Fruit fly (Drosophila melanogaster) whole organism, embryonic: Measurements from ENCODE around the gene TTLL4B.

Source experiments
- Ada2b ChIP-seq: fragments of 200-800 bp; sonication (Bioruptor generic); IDR thresholded peaks from 2 replicates; pipeline ENCODE4 v1.3.6; 2022; ENCODE audit warnings: missing biosample characterization, missing genetic modification characterization
- Blimp-1 ChIP-seq: fragments of 200-800 bp; sonication (Bioruptor generic); optimal IDR thresholded peaks from 3 replicates; lab custom pipeline; 2018; ENCODE audit warnings: missing biosample characterization, missing genetic modification characterization, mild to moderate bottlenecking, moderate library complexity, missing genetic modification reagents
- CG10267 ChIP-seq: fragments of 200-800 bp; sonication (Bioruptor generic); optimal IDR thresholded peaks from 2 replicates; lab custom pipeline; 2018; ENCODE audit warnings: missing biosample characterization, mild to moderate bottlenecking, missing genetic modification characterization, moderate library complexity
- CG11085 ChIP-seq: fragments of 200-800 bp; sonication (Bioruptor generic); IDR thresholded peaks from 2 replicates; pipeline ENCODE4 v1.3.6; 2022; ENCODE audit warnings: missing biosample characterization, missing genetic modification characterization
- CG14014 ChIP-seq: fragments of 200-800 bp; sonication (Bioruptor generic); IDR thresholded peaks from 2 replicates; pipeline ENCODE4 v1.3.6; 2022; ENCODE audit warnings: missing biosample characterization, missing genetic modification characterization
- CG14441 ChIP-seq: fragments of 200-800 bp; sonication (Bioruptor generic); IDR thresholded peaks from 2 replicates; pipeline ENCODE4 v1.3.6; 2022; ENCODE audit warnings: missing biosample characterization, missing genetic modification characterization
- CG15073 ChIP-seq: fragments of 200-800 bp; sonication (Bioruptor generic); optimal IDR thresholded peaks from 2 replicates; lab custom pipeline; 2016; ENCODE audit warnings: missing biosample characterization, missing genetic modification characterization
- CG1603 ChIP-seq: fragments of 200-800 bp; sonication (Bioruptor generic); optimal IDR thresholded peaks from 2 replicates; lab custom pipeline; 2019; ENCODE audit warnings: missing biosample characterization, mild to moderate bottlenecking, missing genetic modification characterization, moderate library complexity
- CG16779 ChIP-seq: fragments of 200-800 bp; sonication (Bioruptor generic); IDR thresholded peaks from 2 replicates; pipeline ENCODE4 v1.3.6; 2022; ENCODE audit warnings: missing biosample characterization, missing genetic modification characterization
- CG17385 ChIP-seq: fragments of 200-800 bp; sonication (Bioruptor generic); optimal IDR thresholded peaks from 3 replicates; lab custom pipeline; 2018; ENCODE audit warnings: missing biosample characterization, mild to moderate bottlenecking, missing genetic modification characterization
- CG17912 ChIP-seq: fragments of 200-800 bp; sonication (Bioruptor generic); optimal IDR thresholded peaks from 2 replicates; lab custom pipeline; 2018; ENCODE audit warnings: missing biosample characterization, mild to moderate bottlenecking, missing genetic modification characterization
- CG1832 ChIP-seq: fragments of 200-800 bp; sonication (Bioruptor generic); optimal IDR thresholded peaks from 2 replicates; lab custom pipeline; 2017; ENCODE audit warnings: missing biosample characterization, mild to moderate bottlenecking, missing genetic modification characterization, inconsistent platforms
- CG2129 ChIP-seq: fragments of 200-800 bp; sonication (Bioruptor generic); IDR thresholded peaks from 2 replicates; pipeline ENCODE4 v1.3.6; 2022; ENCODE audit warnings: missing biosample characterization, missing genetic modification characterization; ENCODE audit not compliant: partially characterized antibody
- CG2889 ChIP-seq: fragments of 200-800 bp; sonication (Bioruptor generic); IDR thresholded peaks from 3 replicates; pipeline ENCODE4 v1.3.6; 2022; ENCODE audit warnings: missing biosample characterization, missing genetic modification characterization
- CG3995 ChIP-seq: fragments of 200-800 bp; sonication (Bioruptor generic); optimal IDR thresholded peaks from 3 replicates; lab custom pipeline; 2016; ENCODE audit warnings: missing biosample characterization, missing genetic modification characterization
- CG6854 ChIP-seq: fragments of 200-800 bp; sonication (Bioruptor generic); optimal IDR thresholded peaks from 3 replicates; lab custom pipeline; 2017; ENCODE audit warnings: missing biosample characterization, mild to moderate bottlenecking, missing genetic modification characterization
- CG8281 ChIP-seq: fragments of 200-800 bp; sonication (Bioruptor generic); optimal IDR thresholded peaks from 2 replicates; lab custom pipeline; 2018; ENCODE audit warnings: missing biosample characterization, mild to moderate bottlenecking, missing genetic modification characterization, moderate library complexity
- CG8388 ChIP-seq: fragments of 200-800 bp; sonication (Bioruptor generic); optimal IDR thresholded peaks from 2 replicates; lab custom pipeline; 2019; ENCODE audit warnings: missing biosample characterization, mild to moderate bottlenecking, missing genetic modification characterization, moderate library complexity
- Camta ChIP-seq: fragments of 200-800 bp; sonication (Bioruptor generic); optimal IDR thresholded peaks from 2 replicates; lab custom pipeline; 2016; ENCODE audit warnings: missing biosample characterization, missing genetic modification characterization
- Dbx ChIP-seq: fragments of 200-800 bp; sonication (Bioruptor generic); IDR thresholded peaks from 3 replicates; pipeline ENCODE4 v1.3.6; 2022; ENCODE audit warnings: missing biosample characterization, missing genetic modification characterization
- MBD-R2 ChIP-seq: fragments of 200-800 bp; sonication (Bioruptor generic); IDR thresholded peaks from 2 replicates; pipeline ENCODE4 v1.3.6; 2022; ENCODE audit warnings: missing biosample characterization, missing genetic modification characterization
- MESR4 ChIP-seq: fragments of 200-800 bp; sonication (Bioruptor generic); optimal IDR thresholded peaks from 2 replicates; lab custom pipeline; 2018; ENCODE audit warnings: missing biosample characterization, mild to moderate bottlenecking, missing genetic modification characterization, moderate library complexity
- Mad ChIP-seq: fragments of 200-800 bp; sonication (Bioruptor generic); optimal IDR thresholded peaks from 2 replicates; lab custom pipeline; 2016; ENCODE audit warnings: missing biosample characterization, missing genetic modification characterization
- Max ChIP-seq: fragments of 200-800 bp; sonication (Bioruptor generic); optimal IDR thresholded peaks from 2 replicates; lab custom pipeline; 2016; ENCODE audit warnings: missing biosample characterization, mild to moderate bottlenecking, missing genetic modification characterization
- NfI ChIP-seq: fragments of 200-800 bp; sonication (Bioruptor generic); optimal IDR thresholded peaks from 3 replicates; lab custom pipeline; 2018; ENCODE audit warnings: missing biosample characterization, mild to moderate bottlenecking, missing genetic modification characterization, moderate library complexity
- Taf1 ChIP-seq: fragments of 200-800 bp; sonication (Bioruptor generic); IDR thresholded peaks from 2 replicates; pipeline ENCODE4 v1.3.6; 2022; ENCODE audit warnings: missing biosample characterization, missing genetic modification characterization
- az2 ChIP-seq: fragments of 200-800 bp; sonication (Bioruptor generic); optimal IDR thresholded peaks from 3 replicates; lab custom pipeline; 2016; ENCODE audit warnings: missing biosample characterization, missing genetic modification characterization
- caup ChIP-seq: fragments of 200-800 bp; sonication (Bioruptor generic); optimal IDR thresholded peaks from 3 replicates; lab custom pipeline; 2017; ENCODE audit warnings: missing biosample characterization, mild to moderate bottlenecking, missing genetic modification characterization, moderate library complexity; ENCODE audit not compliant: severe bottlenecking
- chinmo ChIP-seq: fragments of 200-800 bp; sonication (Bioruptor generic); IDR thresholded peaks from 4 replicates; pipeline ENCODE4 v1.3.6; 2022; ENCODE audit warnings: missing biosample characterization, missing genetic modification characterization; ENCODE audit not compliant: partially characterized antibody
- crc ChIP-seq: fragments of 200-800 bp; sonication (Bioruptor generic); optimal IDR thresholded peaks from 2 replicates; lab custom pipeline; 2016; ENCODE audit warnings: missing biosample characterization, missing genetic modification characterization
- danr ChIP-seq: fragments of 200-800 bp; sonication (Bioruptor generic); IDR thresholded peaks from 2 replicates; pipeline ENCODE4 v1.3.6; 2022; ENCODE audit warnings: missing biosample characterization, missing genetic modification characterization
- fd102C ChIP-seq: fragments of 200-800 bp; sonication (Bioruptor generic); optimal IDR thresholded peaks from 2 replicates; lab custom pipeline; 2018; ENCODE audit warnings: missing biosample characterization, mild to moderate bottlenecking, missing genetic modification characterization, moderate library complexity
- gsb ChIP-seq: fragments of 200-800 bp; sonication (Bioruptor generic); IDR thresholded peaks from 2 replicates; pipeline ENCODE4 v1.3.6; 2022; ENCODE audit warnings: missing biosample characterization, missing genetic modification characterization
- ham ChIP-seq: fragments of 200-800 bp; sonication (Bioruptor generic); IDR thresholded peaks from 2 replicates; pipeline ENCODE4 v1.3.6; 2022; ENCODE audit warnings: missing biosample characterization, missing genetic modification characterization
- inv ChIP-seq: fragments of 200-800 bp; sonication (Bioruptor generic); IDR thresholded peaks from 2 replicates; pipeline ENCODE4 v1.3.6; 2022; ENCODE audit warnings: missing biosample characterization, missing genetic modification characterization; ENCODE audit not compliant: partially characterized antibody
- luna ChIP-seq: fragments of 200-800 bp; sonication (Bioruptor generic); optimal IDR thresholded peaks from 2 replicates; lab custom pipeline; 2016; ENCODE audit warnings: missing biosample characterization, missing genetic modification characterization
- pan ChIP-seq, 4 experiments: fragments of >200 bp in 3 of 4; fragments of 200-800 bp in 1 of 4; sonication (Bioruptor generic) in 1 of 4; optimal IDR thresholded peaks in 3 of 4; IDR thresholded peaks in 1 of 4; 2 replicates each; pipeline versions ENCODE4 v1.3.6 to Lab custom; 2017 to 2022; ENCODE audit warnings: missing biosample characterization in 2 of 4, missing genetic modification characterization in 2 of 4, mixed read lengths in 1 of 4
- psq ChIP-seq: fragments of 200-800 bp; sonication (Bioruptor generic); optimal IDR thresholded peaks from 2 replicates; lab custom pipeline; 2017; ENCODE audit warnings: missing biosample characterization, missing genetic modification characterization
- pzg ChIP-seq: fragments of 200-800 bp; sonication (Bioruptor generic); optimal IDR thresholded peaks from 3 replicates; lab custom pipeline; 2018; ENCODE audit warnings: missing biosample characterization, mild to moderate bottlenecking, missing genetic modification characterization, moderate library complexity
- salm ChIP-seq: fragments of 200-800 bp; sonication (Bioruptor generic); optimal IDR thresholded peaks from 2 replicates; lab custom pipeline; 2018; ENCODE audit warnings: missing biosample characterization, mild to moderate bottlenecking, missing genetic modification characterization
- sens ChIP-seq: fragments of 200-800 bp; sonication (Bioruptor generic); peaks from one replicate; lab custom pipeline; 2016; ENCODE audit warnings: missing biosample characterization, missing genetic modification characterization
- seq ChIP-seq: fragments of 200-800 bp; sonication (Bioruptor generic); IDR thresholded peaks from 2 replicates; pipeline ENCODE4 v1.3.6; 2022; ENCODE audit warnings: missing biosample characterization, missing genetic modification characterization
- sr ChIP-seq: fragments of 200-800 bp; sonication (Bioruptor generic); IDR thresholded peaks from 3 replicates; pipeline ENCODE4 v1.3.6; 2022; ENCODE audit warnings: missing biosample characterization, missing genetic modification characterization
- stc ChIP-seq: fragments of 200-800 bp; sonication (Bioruptor generic); IDR thresholded peaks from 2 replicates; pipeline ENCODE4 v1.3.6; 2022; ENCODE audit warnings: missing biosample characterization, missing genetic modification characterization
- stwl ChIP-seq: fragments of 200-800 bp; sonication (Bioruptor generic); optimal IDR thresholded peaks from 3 replicates; lab custom pipeline; 2018; ENCODE audit warnings: missing biosample characterization, mild to moderate bottlenecking, missing genetic modification characterization, moderate library complexity
- tap ChIP-seq: fragments of 200-800 bp; optimal IDR thresholded peaks from 3 replicates; lab custom pipeline; 2019; ENCODE audit warnings: missing biosample characterization, mild to moderate bottlenecking, missing genetic modification characterization, moderate library complexity
- tio ChIP-seq: fragments of 200-800 bp; sonication (Bioruptor generic); optimal IDR thresholded peaks from 2 replicates; lab custom pipeline; 2017; ENCODE audit warnings: missing biosample characterization, missing genetic modification characterization, inconsistent platforms

Gene TTLL4B

dm6 chr2L:3867474-3868082 lies 5.1 kb downstream of the TTLL4B start, which contains the start of gene Cep97 (continued):
- TF ChIP-seq CG1603 (tag; lab: Kevin White, UChicago) (peak; percentile 55), MBD-R2 (GFP tag; lab: Robert Waterston, UW) (peak; percentile 41; the same call in 1 of the 2 replicates), stc (GFP tag; lab: Robert Waterston, UW) (no peak)

DNA sequence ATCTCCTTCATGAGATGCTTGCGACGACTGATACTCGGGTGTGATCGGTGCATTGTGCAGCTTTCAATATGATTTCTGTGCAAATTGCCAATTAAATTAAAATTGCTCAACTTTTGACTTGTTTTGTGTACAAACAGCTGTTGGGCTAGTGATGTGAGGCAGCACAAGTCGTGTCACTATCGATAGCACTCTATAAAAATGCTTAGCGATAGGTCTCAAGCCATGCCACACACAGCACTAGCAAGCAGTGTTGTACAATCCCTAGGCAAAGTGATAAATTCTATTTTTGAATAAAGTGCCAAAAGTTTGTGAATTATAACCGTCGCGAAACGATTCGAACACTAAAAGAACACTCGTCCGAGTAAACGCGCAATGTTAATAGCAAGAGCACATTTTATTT lies 9.8 kb downstream of the TTLL4B start, which contains the start of gene CG31957:
CG31957 (minus strand) TSS at position 176 of the 400 bp plus-strand sequence.
- no peak for TF ChIP-seq Blimp-1 (GFP tag; lab: Kevin White, UChicago)
- peak; percentile 29 for TF ChIP-seq CG3995 (GFP tag; lab: Kevin White, UChicago)
- no peak for TF ChIP-seq gsb (GFP tag; lab: Robert Waterston, UW)
- no peak for TF ChIP-seq CG6854 (GFP tag; lab: Kevin White, UChicago)
- peak; percentile 68 for TF ChIP-seq CG2129
- peak; percentile 38 for TF ChIP-seq CG17912 (GFP tag; lab: Kevin White, UChicago)
- TF ChIP-seq danr (GFP tag; lab: Robert Waterston, UW) = no peak
- TF ChIP-seq Ada2b (GFP tag; lab: Robert Waterston, UW) = no peak
- TF ChIP-seq CG10267 = peak; percentile 95
- no peak for TF ChIP-seq CG16779 (GFP tag; lab: Robert Waterston, UW)
- TF ChIP-seq CG14441 (GFP tag; lab: Robert Waterston, UW) = peak; percentile 34; the same call in 1 of the 2 replicates
- TF ChIP-seq CG8281 (tag; lab: Kevin White, UChicago) = no peak
- TF ChIP-seq CG17385 (GFP tag; lab: Kevin White, UChicago) = no peak
- peak; percentile 74; the same call in 1 of the 4 replicates for TF ChIP-seq chinmo
- no peak for TF ChIP-seq CG15073
- TF ChIP-seq Taf1 (GFP tag; lab: Robert Waterston, UW) = no peak
- peak; percentile 92 for TF ChIP-seq inv (GFP tag; lab: Robert Waterston, UW)
- peak; percentile 63 for TF ChIP-seq luna
- no peak for TF ChIP-seq tap (tag; lab: Kevin White, UChicago)
- TF ChIP-seq MESR4 (GFP tag; lab: Kevin White, UChicago) = peak; percentile 63
- no peak for TF ChIP-seq stc (GFP tag; lab: Robert Waterston, UW)
- TF ChIP-seq CG11085 = peak; percentile 49
- TF ChIP-seq CG14014 (GFP tag; lab: Robert Waterston, UW) = peak; percentile 53
- TF ChIP-seq Max (GFP tag; lab: Kevin White, UChicago) = peak; percentile 35
- TF ChIP-seq sr (GFP tag; lab: Robert Waterston, UW) = no peak
- peak; percentile 3 for TF ChIP-seq caup (GFP tag; lab: Kevin White, UChicago)
- no peak for TF ChIP-seq psq (GFP tag; lab: Kevin White, UChicago)
- TF ChIP-seq CG2889 (GFP tag; lab: Robert Waterston, UW) = 0 out of 3 replicates have a peak, but pooled peaks have one; percentile 13
- TF ChIP-seq tio (GFP tag; lab: Kevin White, UChicago) = no peak
- TF ChIP-seq Mad = peak; percentile 57
- peak; percentile 88 for TF ChIP-seq sens (GFP tag; lab: Kevin White, UChicago)
- peak; percentile 29; the same call in 1 of the 2 replicates for TF ChIP-seq seq
- TF ChIP-seq Dbx (GFP tag; lab: Robert Waterston, UW) = peak; percentile 79
- TF ChIP-seq NfI (GFP tag; lab: Kevin White, UChicago) = peak; percentile 40
- no peak for TF ChIP-seq ham (GFP tag; lab: Robert Waterston, UW)
- no peak for TF ChIP-seq CG1832
- peak; percentile 36 for TF ChIP-seq crc (GFP tag; lab: Kevin White, UChicago)
- no peak for TF ChIP-seq salm
- TF ChIP-seq pzg (GFP tag; lab: Kevin White, UChicago) = peak; percentile 79
- peak; percentile 94 for TF ChIP-seq stwl (tag; lab: Kevin White, UChicago)
- peak; percentile 15 for TF ChIP-seq Camta
- no peak for TF ChIP-seq CG8388
- no peak for TF ChIP-seq fd102C
- peak; percentile 10 for TF ChIP-seq az2
- TF ChIP-seq pan (optimal IDR thresholded peaks at IDR 0.05; lab: Kevin White, UChicago) = no peak
- peak in 1 of 2 experiments; percentile 53 for TF ChIP-seq pan (GFP tag; optimal IDR thresholded peaks at IDR 0.05 in 1 of 2, IDR thresholded peaks at IDR 0.05 in 1 of 2)
